Worm (Caenorhabditis elegans): Measurements from ENCODE around the gene rsp-5.

- TF ChIP-seq unc-39 (tag; optimal IDR thresholded peaks at IDR 0.05) (no peak), ceh-82 (tag; optimal IDR thresholded peaks at IDR 0.05) (no peak), nhr-76 (tag; optimal IDR thresholded peaks at IDR 0.05) (no peak), mdl-1 (tag; optimal IDR thresholded peaks at IDR 0.05) (no peak), sea-2 (GFP tag; optimal IDR thresholded peaks at IDR 0.05) (no peak)
Measured at ce11 chrII:6475180-6475737, 14.7 kb upstream of the rsp-5 start, which contains the start of gene T28D9.16.
